Fruit fly (Drosophila melanogaster): Measurements from ENCODE around the gene CG31407.

- TF ChIP-seq CG10631 (GFP tag; optimal IDR thresholded peaks at IDR 0.05) (no peak), CG8632 (GFP tag; optimal IDR thresholded peaks at IDR 0.05) (no peak), CG7368 (GFP tag; optimal IDR thresholded peaks at IDR 0.05) (no peak), Sox14 (GFP tag; optimal IDR thresholded peaks at IDR 0.05) (no peak), Met (GFP tag; optimal IDR thresholded peaks at IDR 0.05) (no peak), acj6 (GFP tag; optimal IDR thresholded peaks at IDR 0.05) (no peak), OdsH (GFP tag; optimal IDR thresholded peaks at IDR 0.05) (no peak), pdm3 (GFP tag; optimal IDR thresholded peaks at IDR 0.05) (no peak), eg (GFP tag; IDR thresholded peaks at IDR 0.05) (no peak), CG16779 (tag; optimal IDR thresholded peaks at IDR 0.05) (no peak), Hr39 (GFP tag; optimal IDR thresholded peaks at IDR 0.05) (no peak)
Measured at dm6 chr3R:10067605-10068004, 42.7 kb upstream of the CG31407 start, which contains the start of gene CG33784.

Measured in whole organism, prepupa.